Worm (Caenorhabditis elegans) whole organism, L3 larva: ENCODE data around the gene fbxb-44.

ENCODE experiments used
- R02D3.7 ChIP-seq: fragments of 150-350 bp; optimal IDR thresholded peaks from 2 replicates; lab custom pipeline; 2014; ENCODE audit warnings: missing biosample characterization, missing genetic modification characterization
- aly-2 ChIP-seq: fragments of 150-350 bp; optimal IDR thresholded peaks from 2 replicates; lab custom pipeline; 2014; ENCODE audit warnings: missing biosample characterization, missing genetic modification characterization
- fos-1 ChIP-seq: fragments of 150-350 bp; optimal IDR thresholded peaks from 2 replicates; lab custom pipeline; 2014; ENCODE audit warnings: missing biosample characterization, missing genetic modification characterization
- jun-1 ChIP-seq: fragments of 150-350 bp; optimal IDR thresholded peaks from 2 replicates; lab custom pipeline; 2014; ENCODE audit warnings: missing biosample characterization, missing genetic modification reagents, missing genetic modification characterization
- nhr-11 ChIP-seq: fragments of 150-350 bp; optimal IDR thresholded peaks from 2 replicates; lab custom pipeline; 2014; ENCODE audit warnings: missing biosample characterization, missing genetic modification characterization
- nhr-76 ChIP-seq: fragments of 150-350 bp; sonication (generic microtip); optimal IDR thresholded peaks from 5 replicates; lab custom pipeline; 2014; ENCODE audit warnings: missing biosample characterization, missing genetic modification characterization

DNA sequence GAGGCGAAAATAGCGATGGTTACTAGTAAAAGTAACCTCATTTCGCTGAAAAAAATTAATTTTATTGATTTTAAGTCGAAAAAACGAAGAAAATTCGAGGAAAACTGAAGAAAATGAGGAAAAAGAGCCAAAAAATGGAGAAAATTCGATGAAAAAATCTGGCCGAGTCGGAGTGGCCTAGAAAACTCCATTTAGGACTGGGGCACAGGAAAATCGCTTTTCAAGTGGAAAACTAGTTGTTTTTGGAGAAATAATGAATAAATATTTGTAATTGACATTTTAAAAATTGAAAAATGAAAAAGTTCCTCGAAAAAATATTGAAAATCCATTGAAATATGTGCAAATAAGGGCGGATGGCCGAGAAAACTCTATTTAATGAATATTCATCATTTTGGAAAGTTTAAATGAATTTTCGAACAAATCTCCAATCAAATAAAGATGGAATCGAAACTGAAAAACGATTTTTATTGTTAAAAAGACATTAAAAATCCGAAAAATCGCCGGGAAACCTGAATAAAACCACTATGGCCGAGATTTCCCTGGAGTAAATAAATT, 38.3 kb upstream of the fbxb-44 start, which contains the start of gene emc-1:
- TF ChIP-seq nhr-11, result no peak
- TF ChIP-seq R02D3.7 (tag; lab: Kevin White, UChicago), result no peak
- no peak for TF ChIP-seq aly-2 (tag; lab: Kevin White, UChicago)
- TF ChIP-seq jun-1 (tag; lab: Kevin White, UChicago), result no peak
- TF ChIP-seq nhr-76, result no peak
- no peak for TF ChIP-seq fos-1 (tag; lab: Kevin White, UChicago)
